Worm (Caenorhabditis elegans) whole organism, L4 larva: Measurements from ENCODE around the gene his-8.

Experiments used
- mdl-1 ChIP-seq, 2 experiments: fragments of 150-350 bp in 1 of 2; sonication (generic microtip) in 1 of 2; optimal IDR thresholded peaks; 2 replicates each; lab custom pipeline; 2014 to 2017; ENCODE audit warnings: missing biosample characterization in 2 of 2, missing genetic modification characterization in 2 of 2
- mxl-2 ChIP-seq: fragments of 200-800 bp; sonication (Bioruptor generic); conservative IDR thresholded peaks from 2 replicates; pipeline ENCODE4 v1.3.6; 2022; ENCODE audit warnings: missing genetic modification reagents, missing genetic modification characterization, missing compliant biosample characterization
- nhr-237 ChIP-seq: sonication (generic microtip); optimal IDR thresholded peaks from 2 replicates; lab custom pipeline; 2017; ENCODE audit warnings: missing biosample characterization, missing genetic modification characterization
- nhr-28 ChIP-seq: fragments of 150-350 bp; optimal IDR thresholded peaks from 2 replicates; lab custom pipeline; 2014; ENCODE audit warnings: missing biosample characterization, missing genetic modification characterization
- nhr-77 ChIP-seq: fragments of 150-350 bp; optimal IDR thresholded peaks from 2 replicates; lab custom pipeline; 2014; ENCODE audit warnings: missing biosample characterization, missing genetic modification characterization
- vab-7 ChIP-seq: fragments of 200-800 bp; sonication (Bioruptor generic); IDR thresholded peaks from 2 replicates; pipeline ENCODE4 v1.3.6; 2022; ENCODE audit warnings: missing genetic modification reagents, missing genetic modification characterization, missing compliant biosample characterization

- TF ChIP-seq nhr-77 (tag; lab: Kevin White, UChicago) (no peak), mdl-1 (tag; optimal IDR thresholded peaks at IDR 0.05; lab: Kevin White, UChicago) (no peak), nhr-237 (tag; lab: Kevin White, UChicago) (no peak), nhr-28 (no peak), mxl-2 (GFP tag; lab: Robert Waterston, UW) (no peak), vab-7 (GFP tag; lab: Robert Waterston, UW) (peak; percentile 42; the same call in 1 of the 2 replicates)
Observed at ce11 chrV:8499407-8499806, 33.5 kb downstream of the his-8 start.
